Worm (Caenorhabditis elegans) whole organism, mixed stage, embryonic: ENCODE measurements around the gene hdl-2.
A peak's percentile ranks its signal among the peaks of the same experiment; 100 is the strongest.

Experiments used
- M03D4.4 ChIP-seq: sonication (generic microtip); optimal IDR thresholded peaks from 2 replicates; lab custom pipeline; 2017; ENCODE audit warnings: mild to moderate bottlenecking, missing genetic modification characterization, missing compliant biosample characterization
- bed-3 ChIP-seq: fragments of 200-800 bp; sonication (Bioruptor generic); optimal IDR thresholded peaks from 3 replicates; lab custom pipeline; 2018; ENCODE audit warnings: mild to moderate bottlenecking, missing genetic modification characterization, moderate library complexity, missing compliant biosample characterization
- blmp-1 ChIP-seq: fragments of 150-350 bp; optimal IDR thresholded peaks from 2 replicates; lab custom pipeline; 2014; ENCODE audit warnings: missing biosample characterization, missing genetic modification characterization
- ceh-43 ChIP-seq: fragments of 200-800 bp; sonication (Bioruptor generic); optimal IDR thresholded peaks from 2 replicates; lab custom pipeline; 2018; ENCODE audit warnings: mild to moderate bottlenecking, missing genetic modification characterization, moderate library complexity, missing compliant biosample characterization
- ceh-83 ChIP-seq: fragments of 200-800 bp; sonication (Bioruptor generic); optimal IDR thresholded peaks from 2 replicates; lab custom pipeline; 2018; ENCODE audit warnings: mild to moderate bottlenecking, missing genetic modification characterization, missing compliant biosample characterization
- ces-1 ChIP-seq: fragments of 150-350 bp; optimal IDR thresholded peaks from 2 replicates; lab custom pipeline; 2014; ENCODE audit warnings: missing biosample characterization, missing genetic modification reagents, missing genetic modification characterization
- cnd-1 ChIP-seq: fragments of 200-800 bp; sonication (Bioruptor generic); optimal IDR thresholded peaks from 2 replicates; lab custom pipeline; 2018; ENCODE audit warnings: mild to moderate bottlenecking, missing genetic modification characterization, missing compliant biosample characterization
- drap-1 ChIP-seq: fragments of 200-800 bp; sonication (Bioruptor generic); optimal IDR thresholded peaks from 3 replicates; lab custom pipeline; 2018; ENCODE audit warnings: mild to moderate bottlenecking, missing genetic modification characterization, missing compliant biosample characterization
- elt-1 ChIP-seq: sonication (generic microtip); optimal IDR thresholded peaks from 2 replicates; lab custom pipeline; 2017; ENCODE audit warnings: missing genetic modification characterization, mild to moderate bottlenecking, missing compliant biosample characterization, antibody characterized with exemption, moderate library complexity, borderline replicate concordance; ENCODE audit not compliant: insufficient read depth
- elt-3 ChIP-seq: fragments of 150-350 bp; optimal IDR thresholded peaks from 2 replicates; lab custom pipeline; 2014; ENCODE audit warnings: missing biosample characterization, missing genetic modification characterization
- flh-1 ChIP-seq: fragments of 200-800 bp; sonication (Bioruptor generic); optimal IDR thresholded peaks from 2 replicates; lab custom pipeline; 2018; ENCODE audit warnings: mild to moderate bottlenecking, missing genetic modification characterization, moderate library complexity, missing compliant biosample characterization
- hlh-1 ChIP-seq: fragments of 150-350 bp; optimal IDR thresholded peaks from 2 replicates; lab custom pipeline; 2014; ENCODE audit warnings: missing biosample characterization, missing genetic modification reagents, missing genetic modification characterization
- lin-13 ChIP-seq: fragments of 150-350 bp; optimal IDR thresholded peaks from 2 replicates; lab custom pipeline; 2014; ENCODE audit warnings: missing biosample characterization, missing genetic modification characterization
- lin-32 ChIP-seq: fragments of 200-800 bp; sonication (Bioruptor generic); optimal IDR thresholded peaks from 2 replicates; lab custom pipeline; 2018; ENCODE audit warnings: mild to moderate bottlenecking, missing genetic modification characterization, missing compliant biosample characterization
- lsy-2 ChIP-seq: fragments of 150-350 bp; optimal IDR thresholded peaks from 2 replicates; lab custom pipeline; 2014; ENCODE audit warnings: missing biosample characterization, missing genetic modification characterization
- mab-5 ChIP-seq: fragments of 150-350 bp; optimal IDR thresholded peaks from 2 replicates; lab custom pipeline; 2014; ENCODE audit warnings: missing biosample characterization, missing genetic modification characterization
- mep-1 ChIP-seq: fragments of 150-350 bp; optimal IDR thresholded peaks from 2 replicates; lab custom pipeline; 2017; ENCODE audit warnings: missing biosample characterization, missing genetic modification reagents, missing genetic modification characterization, inconsistent platforms
- nhr-2 ChIP-seq: fragments of 150-350 bp; optimal IDR thresholded peaks from 2 replicates; lab custom pipeline; 2014; ENCODE audit warnings: missing biosample characterization, missing genetic modification characterization
- nhr-28 ChIP-seq: fragments of 150-350 bp; optimal IDR thresholded peaks from 2 replicates; lab custom pipeline; 2014; ENCODE audit warnings: missing biosample characterization, missing genetic modification characterization
- nhr-76 ChIP-seq: sonication (generic microtip); optimal IDR thresholded peaks from 2 replicates; lab custom pipeline; 2017; ENCODE audit warnings: missing biosample characterization, missing genetic modification characterization
- pha-4 ChIP-seq: fragments of 150-350 bp; optimal IDR thresholded peaks from 2 replicates; lab custom pipeline; 2018; ENCODE audit warnings: missing biosample characterization, missing genetic modification reagents, missing genetic modification characterization
- sem-2 ChIP-seq: fragments of 200-800 bp; sonication (Bioruptor generic); optimal IDR thresholded peaks from 2 replicates; lab custom pipeline; 2018; ENCODE audit warnings: mild to moderate bottlenecking, missing genetic modification characterization, missing compliant biosample characterization
- snpc-4 ChIP-seq: fragments of 150-350 bp; optimal IDR thresholded peaks from 2 replicates; lab custom pipeline; 2014; ENCODE audit warnings: missing biosample characterization, missing genetic modification characterization
- sptf-1 ChIP-seq: sonication (generic microtip); optimal IDR thresholded peaks from 2 replicates; lab custom pipeline; 2017; ENCODE audit warnings: mild to moderate bottlenecking, missing genetic modification characterization, moderate library complexity, missing compliant biosample characterization
- tbx-8 ChIP-seq: fragments of 200-800 bp; sonication (Bioruptor generic); optimal IDR thresholded peaks from 2 replicates; lab custom pipeline; 2018; ENCODE audit warnings: mild to moderate bottlenecking, missing genetic modification characterization, moderate library complexity, missing compliant biosample characterization
- unc-120 ChIP-seq: sonication (generic microtip); optimal IDR thresholded peaks from 2 replicates; lab custom pipeline; 2017; ENCODE audit warnings: missing genetic modification characterization, missing compliant biosample characterization; ENCODE audit not compliant: poor library complexity, severe bottlenecking
- unc-39 ChIP-seq: fragments of 150-350 bp; optimal IDR thresholded peaks from 2 replicates; lab custom pipeline; 2014; ENCODE audit warnings: missing biosample characterization, missing genetic modification characterization
- unc-62 ChIP-seq: fragments of 150-350 bp; optimal IDR thresholded peaks from 2 replicates; lab custom pipeline; 2014; ENCODE audit warnings: missing biosample characterization, missing genetic modification reagents, missing genetic modification characterization
- zip-8 ChIP-seq: fragments of 150-350 bp; optimal IDR thresholded peaks from 2 replicates; lab custom pipeline; 2014; ENCODE audit warnings: missing biosample characterization, missing genetic modification characterization
- ztf-11 ChIP-seq: fragments of 150-350 bp; optimal IDR thresholded peaks from 2 replicates; lab custom pipeline; 2014; ENCODE audit warnings: missing biosample characterization, missing genetic modification characterization

Gene hdl-2

ce11 chrIV:8873847-8874246 is at the start of gene hdl-2:
Gene hdl-2, plus strand, starts transcription at chrIV:8874147.
- TF ChIP-seq snpc-4 (tag; lab: Kevin White, UChicago), result no peak
- TF ChIP-seq hlh-1 (tag; lab: Kevin White, UChicago), result no peak
- TF ChIP-seq unc-120 (tag; lab: Kevin White, UChicago), result no peak
- TF ChIP-seq ceh-43 (GFP tag; lab: Kevin White, UChicago), result no peak
- TF ChIP-seq bed-3 (GFP tag; lab: Kevin White, UChicago), result no peak
- no peak for TF ChIP-seq pha-4
- no peak for TF ChIP-seq lsy-2 (tag; lab: Kevin White, UChicago)
- TF ChIP-seq sem-2 (GFP tag; lab: Kevin White, UChicago), result no peak
- TF ChIP-seq zip-8 (tag; lab: Kevin White, UChicago), result no peak
- TF ChIP-seq ceh-83 (GFP tag; lab: Kevin White, UChicago), result no peak
- TF ChIP-seq mab-5 (tag; lab: Kevin White, UChicago), result no peak
- TF ChIP-seq ces-1 (GFP tag; lab: Kevin White, UChicago), result no peak
- no peak for TF ChIP-seq ztf-11 (tag; lab: Kevin White, UChicago)
- TF ChIP-seq unc-39 (tag; lab: Kevin White, UChicago), result no peak
- no peak for TF ChIP-seq drap-1
- no peak for TF ChIP-seq blmp-1 (tag; lab: Kevin White, UChicago)
- TF ChIP-seq elt-3 (tag; lab: Kevin White, UChicago), result no peak

DNA sequence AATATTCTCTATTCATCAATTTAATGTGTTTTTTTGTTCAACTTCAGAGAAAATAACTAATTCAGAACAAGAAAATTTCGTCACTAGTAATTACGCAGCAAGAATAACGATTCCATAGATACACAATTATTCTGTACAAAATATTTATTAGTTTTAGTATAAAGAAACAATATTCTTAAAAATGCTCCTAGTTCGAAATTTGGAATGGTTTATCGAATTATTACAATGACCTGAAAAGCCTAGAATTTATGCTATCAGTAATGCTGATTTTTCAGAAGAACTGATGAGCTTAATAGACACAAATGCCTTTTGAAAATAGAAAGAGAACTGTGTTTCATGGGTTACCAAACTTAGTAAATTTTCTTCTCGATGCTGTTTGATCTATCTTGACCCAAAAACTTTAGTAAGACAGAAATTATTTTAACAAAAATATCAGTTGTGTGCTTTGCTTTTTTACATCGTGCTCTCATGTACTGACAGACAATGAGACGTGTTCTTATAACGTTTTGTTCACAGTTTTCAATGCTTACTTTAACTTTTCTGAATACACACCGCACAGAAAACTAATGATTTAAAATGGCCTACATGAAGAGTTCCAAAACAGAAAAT is 47.8 kb upstream of the hdl-2 start:
- no peak for TF ChIP-seq unc-120 (tag; lab: Kevin White, UChicago)
- TF ChIP-seq sptf-1 (tag; lab: Kevin White, UChicago), result no peak
- TF ChIP-seq ztf-11 (tag; lab: Kevin White, UChicago), result no peak
- no peak for TF ChIP-seq lin-13 (tag; lab: Kevin White, UChicago)
- no peak for TF ChIP-seq ceh-43 (GFP tag; lab: Kevin White, UChicago)
- no peak for TF ChIP-seq ceh-83 (GFP tag; lab: Kevin White, UChicago)
- no peak for TF ChIP-seq cnd-1 (tag; lab: Kevin White, UChicago)
- no peak for TF ChIP-seq bed-3 (GFP tag; lab: Kevin White, UChicago)

DNA sequence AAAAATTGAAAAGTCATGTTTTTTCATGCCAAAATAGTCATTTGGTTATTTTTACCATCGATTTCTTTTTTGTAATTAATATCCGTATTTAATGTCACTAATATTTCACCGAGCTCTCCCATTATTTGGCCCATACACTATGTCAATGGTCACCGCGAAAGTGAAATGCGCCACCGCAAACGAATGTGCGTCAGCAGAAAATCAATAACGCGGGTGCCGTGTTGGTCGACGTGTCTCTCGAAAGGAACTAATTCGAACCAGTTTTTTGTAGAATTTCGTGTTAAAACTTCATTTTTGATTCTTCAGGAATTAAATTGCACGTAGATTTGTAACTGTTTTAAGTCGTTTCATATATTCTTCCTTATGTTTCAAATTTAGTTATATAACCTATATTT is 47.3 kb upstream of the hdl-2 start:
- no peak for TF ChIP-seq snpc-4 (tag; lab: Kevin White, UChicago)
- TF ChIP-seq elt-1 (tag; lab: Kevin White, UChicago), result no peak
- TF ChIP-seq tbx-8, result no peak
- no peak for TF ChIP-seq hlh-1 (tag; lab: Kevin White, UChicago)
- TF ChIP-seq lin-32, result no peak
- TF ChIP-seq blmp-1 (tag; lab: Kevin White, UChicago), result no peak
- no peak for TF ChIP-seq ces-1 (GFP tag; lab: Kevin White, UChicago)
- TF ChIP-seq unc-120 (tag; lab: Kevin White, UChicago), result peak; percentile 9

DNA sequence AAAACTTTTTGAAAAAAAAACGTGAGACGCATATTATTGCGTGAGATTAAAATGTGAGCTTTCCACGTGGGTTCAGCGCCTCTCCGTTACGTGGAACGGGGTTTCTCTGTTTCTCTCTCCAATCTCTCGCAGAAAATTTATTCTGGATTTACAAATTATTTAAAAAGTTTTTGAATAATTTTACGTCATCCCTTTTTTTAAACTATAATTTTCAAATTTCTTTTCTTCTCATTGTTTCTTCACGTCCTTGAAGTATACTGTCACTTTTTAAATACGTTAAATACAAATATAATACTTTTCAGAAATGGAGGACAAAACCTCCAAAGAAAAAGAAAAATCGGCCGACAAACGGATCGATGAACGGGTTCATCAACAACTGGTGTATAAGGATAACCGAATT is 46.4 kb upstream of the hdl-2 start, which contains the start of gene T28C6.7:
T28C6.7 (plus strand) TSS at position 301 of the 400 bp plus-strand sequence.
- TF ChIP-seq ztf-11 (tag; lab: Kevin White, UChicago) (no peak), unc-39 (tag; lab: Kevin White, UChicago) (no peak), drap-1 (no peak), elt-3 (tag; lab: Kevin White, UChicago) (no peak), unc-120 (tag; lab: Kevin White, UChicago) (no peak), sem-2 (GFP tag; lab: Kevin White, UChicago) (no peak), lin-13 (tag; lab: Kevin White, UChicago) (no peak), nhr-76 (no peak), ceh-43 (GFP tag; lab: Kevin White, UChicago) (no peak), flh-1 (no peak), zip-8 (tag; lab: Kevin White, UChicago) (no peak), M03D4.4 (tag; lab: Kevin White, UChicago) (no peak), pha-4 (no peak), snpc-4 (tag; lab: Kevin White, UChicago) (no peak), hlh-1 (tag; lab: Kevin White, UChicago) (no peak), mep-1 (no peak), mab-5 (tag; lab: Kevin White, UChicago) (no peak)
- TF ChIP-seq, all 35 proteins: peak for 0

ce11 chrIV:8830591-8830990 is 43.4 kb upstream of the hdl-2 start, which contains the start of gene T28C6.8:
Gene T28C6.8, minus strand, starts transcription at chrIV:8830727.
- TF ChIP-seq unc-39 (tag; lab: Kevin White, UChicago) (no peak), nhr-28 (no peak), hlh-1 (tag; lab: Kevin White, UChicago) (no peak), sem-2 (GFP tag; lab: Kevin White, UChicago) (no peak), elt-3 (tag; lab: Kevin White, UChicago) (no peak), zip-8 (tag; lab: Kevin White, UChicago) (no peak), unc-62 (GFP tag; lab: Kevin White, UChicago) (no peak), tbx-8 (no peak), cnd-1 (tag; lab: Kevin White, UChicago) (no peak), mab-5 (tag; lab: Kevin White, UChicago) (no peak), nhr-76 (no peak), mep-1 (no peak), ceh-83 (GFP tag; lab: Kevin White, UChicago) (no peak), elt-1 (tag; lab: Kevin White, UChicago) (no peak), lin-13 (tag; lab: Kevin White, UChicago) (no peak), snpc-4 (tag; lab: Kevin White, UChicago) (no peak), nhr-2 (tag; lab: Kevin White, UChicago) (no peak), unc-120 (tag; lab: Kevin White, UChicago) (no peak)
